Worm (Caenorhabditis elegans): Measurements from ENCODE around the gene ztf-16.

ce11 chrX:4818252-4818651, 6.9 kb upstream of the ztf-16 start, which contains the start of gene R08E3.3:
- no peak for TF ChIP-seq mel-28 (tag; optimal IDR thresholded peaks at IDR 0.05; ENCODE audit: borderline replicate concordance)
- no peak for TF ChIP-seq unc-62 (GFP tag; optimal IDR thresholded peaks at IDR 0.05)
- no peak for TF ChIP-seq lin-54 (GFP tag; optimal IDR thresholded peaks at IDR 0.05)
- TF ChIP-seq let-526 (GFP tag; IDR thresholded peaks at IDR 0.05) = no peak
- no peak for TF ChIP-seq ztf-28 (GFP tag; IDR thresholded peaks at IDR 0.05)

All from whole organism, young adult.